Fruit fly (Drosophila melanogaster): ENCODE measurements around the gene nej.

Gene nej

dm6 chrX:9646022-9646421, 40.8 kb downstream of the nej start (continued):
- TF ChIP-seq MESR4 (GFP tag; optimal IDR thresholded peaks at IDR 0.05): peak; percentile 62
- TF ChIP-seq pb (GFP tag; optimal IDR thresholded peaks at IDR 0.05): peak; percentile 98
- peak; percentile 70 for TF ChIP-seq CG7928 (GFP tag; optimal IDR thresholded peaks at IDR 0.05)
- TF ChIP-seq bsh (GFP tag; optimal IDR thresholded peaks at IDR 0.05): peak; percentile 92 to 98
- peak; percentile 93 for TF ChIP-seq CG3281 (GFP tag; optimal IDR thresholded peaks at IDR 0.05)
- TF ChIP-seq Med (GFP tag): peak; percentile 100
- peak; percentile 96 for TF ChIP-seq CG1792 (GFP tag; optimal IDR thresholded peaks at IDR 0.05)
- TF ChIP-seq repo (GFP tag; optimal IDR thresholded peaks at IDR 0.05): peak; percentile 97
- peak; percentile 95 for TF ChIP-seq zfh2 (GFP tag; optimal IDR thresholded peaks at IDR 0.05)
- TF ChIP-seq CG7963 (GFP tag; IDR thresholded peaks at IDR 0.05; ENCODE audit: partially characterized antibody): no peak
- TF ChIP-seq B-H2 (GFP tag; optimal IDR thresholded peaks at IDR 0.05): peak; percentile 85
- no peak for TF ChIP-seq CG34224 (GFP tag; IDR thresholded peaks at IDR 0.05; ENCODE audit: partially characterized antibody)
- peak; percentile 96 for TF ChIP-seq peb (GFP tag; IDR thresholded peaks at IDR 0.05)
- TF ChIP-seq crp (GFP tag; optimal IDR thresholded peaks at IDR 0.05): peak in 1 of 2 experiments; percentile 63
- peak; percentile 93 for TF ChIP-seq CG1603 (tag; optimal IDR thresholded peaks at IDR 0.05)
- peak; percentile 98 for TF ChIP-seq chif (GFP tag; optimal IDR thresholded peaks at IDR 0.05)
- peak; percentile 85 for TF ChIP-seq wek (GFP tag; optimal IDR thresholded peaks at IDR 0.05)
- TF ChIP-seq Camta (GFP tag; optimal IDR thresholded peaks at IDR 0.05): peak; percentile 97
- peak; percentile 96 for TF ChIP-seq CG13624 (GFP tag; optimal IDR thresholded peaks at IDR 0.05)
- peak; percentile 76 for TF ChIP-seq CG2116 (GFP tag; optimal IDR thresholded peaks at IDR 0.05)
- TF ChIP-seq CG12391 (tag; optimal IDR thresholded peaks at IDR 0.05): peak; percentile 96
- TF ChIP-seq CG12236 (GFP tag; optimal IDR thresholded peaks at IDR 0.05): peak; percentile 94
- peak; percentile 83 for TF ChIP-seq CG13894 (tag; optimal IDR thresholded peaks at IDR 0.05)
- peak; percentile 98 for TF ChIP-seq lbe (GFP tag; optimal IDR thresholded peaks at IDR 0.05)
- TF ChIP-seq Hsf (GFP tag; optimal IDR thresholded peaks at IDR 0.05): peak; percentile 97
- TF ChIP-seq aop (GFP tag; IDR thresholded peaks at IDR 0.05): peak; percentile 97
- TF ChIP-seq Dll (GFP tag; IDR thresholded peaks at IDR 0.05; ENCODE audit: partially characterized antibody): no peak
- TF ChIP-seq CG10267 (tag; optimal IDR thresholded peaks at IDR 0.05): peak; percentile 90
- TF ChIP-seq CG10366 (GFP tag; IDR thresholded peaks at IDR 0.05): peak; percentile 98
- peak; percentile 96 for TF ChIP-seq CG17829 (tag; optimal IDR thresholded peaks at IDR 0.05)
- peak; percentile 98 for TF ChIP-seq CG13424 (tag; optimal IDR thresholded peaks at IDR 0.05)
- TF ChIP-seq onecut (GFP tag; IDR thresholded peaks at IDR 0.05): peak; percentile 95
- TF ChIP-seq Gug (GFP tag; IDR thresholded peaks at IDR 0.05): peak; percentile 94
- no peak for TF ChIP-seq HLH4C (GFP tag; IDR thresholded peaks at IDR 0.05; ENCODE audit: partially characterized antibody)
- peak; percentile 95 for TF ChIP-seq croc (GFP tag; conservative IDR thresholded peaks at IDR 0.05)
- peak; percentile 96 for TF ChIP-seq Mes4 (GFP tag; optimal IDR thresholded peaks at IDR 0.05)
- TF ChIP-seq p53 (GFP tag; optimal IDR thresholded peaks at IDR 0.05): peak; percentile 85
- peak; percentile 95 for TF ChIP-seq CG8388 (GFP tag; optimal IDR thresholded peaks at IDR 0.05)
- TF ChIP-seq cato (GFP tag; optimal IDR thresholded peaks at IDR 0.05; ENCODE audit: borderline replicate concordance): peak; percentile 92
- TF ChIP-seq kni (GFP tag; optimal IDR thresholded peaks at IDR 0.05): peak; percentile 90
- TF ChIP-seq ewg (GFP tag; optimal IDR thresholded peaks at IDR 0.05): peak; percentile 91
- TF ChIP-seq CG15073 (GFP tag; optimal IDR thresholded peaks at IDR 0.05): peak; percentile 82
- peak; percentile 89 for TF ChIP-seq ro (GFP tag; IDR thresholded peaks at IDR 0.05)
- TF ChIP-seq CG9932 (GFP tag; IDR thresholded peaks at IDR 0.05): peak; percentile 89
- peak; percentile 96 for TF ChIP-seq gce (GFP tag; IDR thresholded peaks at IDR 0.05)
- TF ChIP-seq usp (GFP tag; optimal IDR thresholded peaks at IDR 0.05): no peak
- peak; percentile 98 for TF ChIP-seq ara (GFP tag; IDR thresholded peaks at IDR 0.05)
- peak; percentile 67 for TF ChIP-seq CG7271 (tag; optimal IDR thresholded peaks at IDR 0.05)
- TF ChIP-seq HmgZ (tag; optimal IDR thresholded peaks at IDR 0.05): peak; percentile 95
- peak; percentile 89 for TF ChIP-seq al (GFP tag; IDR thresholded peaks at IDR 0.05)

Measured in whole organism, embryonic.